Fruit fly (Drosophila melanogaster): ENCODE results near the gene PolE1.

Gene PolE1

DNA sequence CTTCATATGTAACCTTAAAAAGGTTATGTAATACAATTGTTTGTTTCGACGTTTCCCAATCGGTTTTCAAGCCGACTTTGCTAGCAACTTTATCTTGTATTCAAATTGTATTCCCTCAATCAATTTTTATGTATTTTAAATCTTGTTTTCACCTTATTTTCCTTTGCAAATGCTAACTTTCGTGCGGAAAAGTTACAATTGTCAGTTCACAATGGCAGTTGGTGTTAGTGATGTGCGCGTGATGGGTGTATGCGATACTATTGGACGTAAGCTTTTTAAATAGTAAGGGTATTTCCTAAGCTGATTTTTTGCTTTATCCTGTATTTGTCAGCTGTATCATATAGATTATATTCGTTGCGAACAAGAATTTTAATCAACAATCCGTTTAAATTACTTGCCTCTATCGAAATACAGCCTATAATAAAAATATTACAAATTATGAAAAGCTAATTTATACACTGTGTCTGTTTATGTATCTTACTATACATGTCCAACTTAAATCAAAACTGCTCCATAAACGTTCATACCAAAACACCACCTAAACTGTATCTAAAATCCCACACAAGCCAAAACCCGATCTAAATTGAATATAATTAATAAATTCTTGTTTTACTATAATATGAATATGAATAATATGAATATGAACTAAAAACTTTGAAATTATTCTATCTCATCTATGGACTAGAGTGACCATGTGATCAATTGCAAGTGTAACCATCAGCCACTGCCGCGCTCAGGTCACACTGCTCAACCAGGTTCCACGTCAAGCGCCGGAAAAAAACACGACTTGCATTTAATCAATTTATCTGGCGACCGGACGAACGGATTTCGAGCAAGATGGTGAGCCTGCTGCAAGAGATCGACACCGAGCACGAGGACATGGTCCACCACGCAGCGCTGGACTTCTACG, 8.2 kb downstream of the PolE1 start, which contains the start of the genes ATPsynCF6 and Sec13 (continued):
- TF ChIP-seq Side (GFP tag; optimal IDR thresholded peaks at IDR 0.05), result peak; percentile 21
- no peak for TF ChIP-seq TFAM (GFP tag; optimal IDR thresholded peaks at IDR 0.05)
- TF ChIP-seq sens (GFP tag), result peak; percentile 92
- peak; percentile 52 for TF ChIP-seq CG17829 (tag; optimal IDR thresholded peaks at IDR 0.05)
- TF ChIP-seq CG7839 (tag; optimal IDR thresholded peaks at IDR 0.05), result peak; percentile 60
- TF ChIP-seq CG30403 (GFP tag; optimal IDR thresholded peaks at IDR 0.05), result peak; percentile 69
- TF ChIP-seq sisA (GFP tag; IDR thresholded peaks at IDR 0.05), result peak; percentile 47
- TF ChIP-seq Dref (GFP tag; IDR thresholded peaks at IDR 0.05), result peak; percentile 32; the same call in 1 of the 2 replicates
- TF ChIP-seq maf-S (GFP tag; optimal IDR thresholded peaks at IDR 0.05), result peak; percentile 8
- TF ChIP-seq Usf (GFP tag; optimal IDR thresholded peaks at IDR 0.05), result no peak
- no peak for TF ChIP-seq dm (GFP tag; optimal IDR thresholded peaks at IDR 0.05)
- TF ChIP-seq HmgZ (tag; optimal IDR thresholded peaks at IDR 0.05), result no peak
- no peak for TF ChIP-seq CG6683 (GFP tag; optimal IDR thresholded peaks at IDR 0.05)
- TF ChIP-seq pzg (GFP tag; optimal IDR thresholded peaks at IDR 0.05), result peak; percentile 56
- TF ChIP-seq CG34224 (GFP tag; IDR thresholded peaks at IDR 0.05; ENCODE audit: partially characterized antibody), result peak; percentile 82
- no peak for TF ChIP-seq E2f2 (GFP tag; IDR thresholded peaks at IDR 0.05)
- TF ChIP-seq CG13775 (GFP tag; optimal IDR thresholded peaks at IDR 0.05), result peak; percentile 24
- TF ChIP-seq CG3407 (GFP tag; optimal IDR thresholded peaks at IDR 0.05), result no peak
- no peak for TF ChIP-seq Stat92E (GFP tag; optimal IDR thresholded peaks at IDR 0.05)
- peak; percentile 58 for TF ChIP-seq sob (GFP tag; IDR thresholded peaks at IDR 0.05)
- no peak for TF ChIP-seq sens-2 (GFP tag; IDR thresholded peaks at IDR 0.05)
- no peak for TF ChIP-seq CG10274 (GFP tag; optimal IDR thresholded peaks at IDR 0.05)
- TF ChIP-seq yki (optimal IDR thresholded peaks at IDR 0.05), result no peak
- TF ChIP-seq CG2199 (GFP tag; IDR thresholded peaks at IDR 0.05), result 0 out of 3 replicates have a peak, but pooled peaks have one; percentile 21
- no peak for TF ChIP-seq Adf1 (GFP tag; IDR thresholded peaks at IDR 0.05)
- no peak for TF ChIP-seq CG15073 (GFP tag; optimal IDR thresholded peaks at IDR 0.05)
- TF ChIP-seq bowl (GFP tag; IDR thresholded peaks at IDR 0.05), result no peak
- no peak for TF ChIP-seq CG13894 (tag; optimal IDR thresholded peaks at IDR 0.05)
- TF ChIP-seq Hr39 (optimal IDR thresholded peaks at IDR 0.05), result no peak
- TF ChIP-seq CG13287 (GFP tag; IDR thresholded peaks at IDR 0.05; ENCODE audit: partially characterized antibody), result peak; percentile 88
- no peak for TF ChIP-seq salm (tag; optimal IDR thresholded peaks at IDR 0.05)
- TF ChIP-seq CHES-1-like (GFP tag; optimal IDR thresholded peaks at IDR 0.05), result no peak
- TF ChIP-seq Gug (GFP tag; IDR thresholded peaks at IDR 0.05), result peak; percentile 37; the same call in 1 of the 4 replicates
- peak; percentile 18 for TF ChIP-seq HmgD (GFP tag; optimal IDR thresholded peaks at IDR 0.05)
- TF ChIP-seq ac (GFP tag; optimal IDR thresholded peaks at IDR 0.05), result no peak
- no peak for TF ChIP-seq CG9609 (GFP tag; optimal IDR thresholded peaks at IDR 0.05)
- no peak for TF ChIP-seq corto (GFP tag; optimal IDR thresholded peaks at IDR 0.05)
- peak; percentile 26 for TF ChIP-seq CG4854 (GFP tag; optimal IDR thresholded peaks at IDR 0.05)
- TF ChIP-seq CG3847 (GFP tag; IDR thresholded peaks at IDR 0.05), result peak; percentile 34; the same call in 1 of the 2 replicates
- TF ChIP-seq Kr (GFP tag; optimal IDR thresholded peaks at IDR 0.05), result no peak
- TF ChIP-seq Ptx1 (GFP tag; IDR thresholded peaks at IDR 0.05), result peak; percentile 66
- no peak for TF ChIP-seq CG5953 (GFP tag; IDR thresholded peaks at IDR 0.05)
- TF ChIP-seq CG11093 (GFP tag; IDR thresholded peaks at IDR 0.05), result no peak; the same call in 2 of the 3 replicates
- no peak for TF ChIP-seq luna (GFP tag; optimal IDR thresholded peaks at IDR 0.05)
- peak; percentile 69 for TF ChIP-seq D19A (tag; optimal IDR thresholded peaks at IDR 0.05)
- TF ChIP-seq inv (GFP tag; IDR thresholded peaks at IDR 0.05; ENCODE audit: partially characterized antibody), result peak; percentile 95
- no peak for TF ChIP-seq dimm (GFP tag; IDR thresholded peaks at IDR 0.05)
- TF ChIP-seq insv (GFP tag; optimal IDR thresholded peaks at IDR 0.05), result no peak
- peak; percentile 87 for TF ChIP-seq nerfin-2 (GFP tag; IDR thresholded peaks at IDR 0.05; ENCODE audit: partially characterized antibody)
- TF ChIP-seq CG6272 (GFP tag; IDR thresholded peaks at IDR 0.05), result peak; percentile 66; the same call in 1 of the 2 replicates
